Worm (Caenorhabditis elegans): ENCODE data around the gene ing-3.

Gene ing-3

ce11 chrII:13919100-13919499, 43.3 kb downstream of the ing-3 start:
- TF ChIP-seq efl-1 (optimal IDR thresholded peaks at IDR 0.05) (no peak), efl-1 (GFP tag; optimal IDR thresholded peaks at IDR 0.05 in 1 of 2) (peak in 1 of 2 experiments; percentile 84), isw-1 (GFP tag; IDR thresholded peaks at IDR 0.05) (no peak), unc-30 (tag; optimal IDR thresholded peaks at IDR 0.05) (no peak), tbx-2 (tag; optimal IDR thresholded peaks at IDR 0.05) (no peak)

- TF ChIP-seq unc-62 (GFP tag; optimal IDR thresholded peaks at IDR 0.05) (no peak), blmp-1 (tag; optimal IDR thresholded peaks at IDR 0.05) (peak; percentile 1)
Observed at ce11 chrII:13924909-13925308, 49.1 kb downstream of the ing-3 start, which contains the start of gene mltn-5. Gene mltn-5, plus strand, starts transcription at chrII:13925209.

ce11 chrII:13931944-13932343, 56.1 kb downstream of the ing-3 start, which contains the start of gene hot-3:
Gene hot-3, minus strand, starts transcription at chrII:13932044.
- TF ChIP-seq C34B4.2 (tag; optimal IDR thresholded peaks at IDR 0.05) (no peak), nhr-11 (tag; optimal IDR thresholded peaks at IDR 0.05) (no peak), nhr-20 (tag; optimal IDR thresholded peaks at IDR 0.05) (no peak), elt-3 (tag; optimal IDR thresholded peaks at IDR 0.05) (no peak), zip-4 (GFP tag; optimal IDR thresholded peaks at IDR 0.05) (no peak), mef-2 (tag; optimal IDR thresholded peaks at IDR 0.05) (no peak), pax-3 (tag; optimal IDR thresholded peaks at IDR 0.05) (no peak), mep-1 (tag; optimal IDR thresholded peaks at IDR 0.05) (no peak), ets-5 (GFP tag; IDR thresholded peaks at IDR 0.05) (no peak), xbp-1 (tag; optimal IDR thresholded peaks at IDR 0.05) (no peak), ceh-90 (tag; optimal IDR thresholded peaks at IDR 0.05) (no peak), dpl-1 (GFP tag; optimal IDR thresholded peaks at IDR 0.05) (no peak), ztf-4 (tag; optimal IDR thresholded peaks at IDR 0.05) (no peak), swsn-7 (tag; optimal IDR thresholded peaks at IDR 0.05) (no peak)

All from whole organism, L1 larva.